Worm (Caenorhabditis elegans) whole organism, L1 larva: ENCODE data around the gene R12B2.13.

ENCODE experiments used
- C04F5.9 ChIP-seq: sonication (generic microtip); optimal IDR thresholded peaks from 2 replicates; lab custom pipeline; 2016; ENCODE audit warnings: missing genetic modification characterization, missing compliant biosample characterization
- C16A3.4 ChIP-seq: fragments of 150-350 bp; optimal IDR thresholded peaks from 2 replicates; lab custom pipeline; 2014; ENCODE audit warnings: missing biosample characterization, missing genetic modification characterization
- C34B4.2 ChIP-seq: sonication (generic microtip); optimal IDR thresholded peaks from 2 replicates; lab custom pipeline; 2017; ENCODE audit warnings: mild to moderate bottlenecking, missing genetic modification characterization, missing compliant biosample characterization
- F16B12.6 ChIP-seq: fragments of 150-350 bp; optimal IDR thresholded peaks from 2 replicates; lab custom pipeline; 2014; ENCODE audit warnings: missing biosample characterization, missing genetic modification characterization
- Y116A8C.19 ChIP-seq: sonication (generic microtip); optimal IDR thresholded peaks from 2 replicates; lab custom pipeline; 2016; ENCODE audit warnings: missing compliant biosample characterization, missing genetic modification characterization, borderline replicate concordance
- aha-1 ChIP-seq: fragments of 150-350 bp; optimal IDR thresholded peaks from 2 replicates; lab custom pipeline; 2014; ENCODE audit warnings: missing biosample characterization, missing genetic modification characterization
- aly-2 ChIP-seq: fragments of 150-350 bp; optimal IDR thresholded peaks from 2 replicates; lab custom pipeline; 2014; ENCODE audit warnings: missing biosample characterization, missing genetic modification characterization
- blmp-1 ChIP-seq: fragments of 150-350 bp; optimal IDR thresholded peaks from 2 replicates; lab custom pipeline; 2014; ENCODE audit warnings: missing biosample characterization, missing genetic modification characterization
- ceh-8 ChIP-seq: fragments of 200-800 bp; sonication (Bioruptor generic); optimal IDR thresholded peaks from 2 replicates; lab custom pipeline; 2018; ENCODE audit warnings: mild to moderate bottlenecking, missing genetic modification characterization, moderate library complexity, missing compliant biosample characterization
- ceh-90 ChIP-seq: sonication (generic microtip); optimal IDR thresholded peaks from 2 replicates; lab custom pipeline; 2016; ENCODE audit warnings: missing genetic modification characterization, missing compliant biosample characterization
- dpl-1 ChIP-seq, 3 experiments: fragments of 150-350 bp in 2 of 3; sonication (generic microtip) in 1 of 3; optimal IDR thresholded peaks; 2 replicates each; lab custom pipeline; 2014 to 2017; ENCODE audit warnings: missing biosample characterization in 3 of 3, missing genetic modification characterization in 3 of 3, missing genetic modification reagents in 3 of 3
- efl-1 ChIP-seq, 4 experiments: fragments of 150-350 bp; optimal IDR thresholded peaks in 3 of 4; peaks in 1 of 4; 1 replicate in 1 of 4; 2 replicates in 3 of 4; lab custom pipeline; 2014; ENCODE audit warnings: missing biosample characterization in 2 of 4, missing genetic modification characterization in 2 of 4, missing genetic modification reagents in 2 of 4
- efl-3 ChIP-seq: fragments of 200-800 bp; sonication (Bioruptor generic); optimal IDR thresholded peaks from 2 replicates; lab custom pipeline; 2018; ENCODE audit warnings: mild to moderate bottlenecking, missing genetic modification characterization, missing compliant biosample characterization
- egl-13 ChIP-seq: sonication (generic microtip); optimal IDR thresholded peaks from 2 replicates; lab custom pipeline; 2016; ENCODE audit warnings: missing genotype, missing genetic modification reagents, missing genetic modification characterization, missing compliant biosample characterization
- egl-27 ChIP-seq, 2 experiments: fragments of 150-350 bp in 1 of 2; sonication (generic microtip); optimal IDR thresholded peaks; 3 replicates each; lab custom pipeline; 2017 to 2018; ENCODE audit warnings: missing biosample characterization in 2 of 2, missing genetic modification characterization in 2 of 2, missing genetic modification reagents in 2 of 2
- elt-2 ChIP-seq: sonication (generic microtip); optimal IDR thresholded peaks from 2 replicates; lab custom pipeline; 2016; ENCODE audit warnings: missing genetic modification characterization, mild to moderate bottlenecking, inconsistent platforms, missing compliant biosample characterization, missing genetic modification reagents
- elt-3 ChIP-seq, 6 experiments: fragments of 150-350 bp in 1 of 6; sonication (generic microtip); optimal IDR thresholded peaks; 2 replicates each; lab custom pipeline; 2017 to 2018; ENCODE audit warnings: missing biosample characterization in 6 of 6, missing genetic modification characterization in 6 of 6, inconsistent platforms in 1 of 6
- ets-5 ChIP-seq: fragments of 200-800 bp; sonication (Bioruptor generic); IDR thresholded peaks from 2 replicates; pipeline ENCODE4 v1.3.6; 2022; ENCODE audit warnings: missing genetic modification characterization, missing compliant biosample characterization
- fkh-10 ChIP-seq: sonication (generic microtip); optimal IDR thresholded peaks from 2 replicates; lab custom pipeline; 2017; ENCODE audit warnings: missing biosample characterization, missing genetic modification reagents, missing genetic modification characterization
- hpl-2 ChIP-seq: fragments of 150-350 bp; optimal IDR thresholded peaks from 2 replicates; lab custom pipeline; 2014; ENCODE audit warnings: missing biosample characterization, missing genetic modification reagents, missing genetic modification characterization
- isw-1 ChIP-seq: fragments of 200-800 bp; sonication (Bioruptor generic); IDR thresholded peaks from 2 replicates; pipeline ENCODE4 v1.3.6; 2022; ENCODE audit warnings: missing genetic modification characterization, missing compliant biosample characterization
- jun-1 ChIP-seq: fragments of 150-350 bp; optimal IDR thresholded peaks from 2 replicates; lab custom pipeline; 2014; ENCODE audit warnings: missing biosample characterization, missing genetic modification reagents, missing genetic modification characterization
- lin-15B ChIP-seq: fragments of 150-350 bp; sonication (generic microtip); optimal IDR thresholded peaks from 3 replicates; lab custom pipeline; 2014; ENCODE audit warnings: missing biosample characterization, missing genetic modification characterization
- lin-35 ChIP-seq, 2 experiments: fragments of 150-350 bp; optimal IDR thresholded peaks; 2 replicates each; lab custom pipeline; 2014; ENCODE audit warnings: missing biosample characterization in 2 of 2, missing genetic modification characterization in 2 of 2, missing genetic modification reagents in 2 of 2
- lsy-2 ChIP-seq, 2 experiments: fragments of 150-350 bp; optimal IDR thresholded peaks; 2 replicates each; lab custom pipeline; 2014; ENCODE audit warnings: missing biosample characterization in 2 of 2, missing genetic modification characterization in 2 of 2
- mab-9 ChIP-seq: fragments of 200-800 bp; sonication (Bioruptor generic); IDR thresholded peaks from 2 replicates; pipeline ENCODE4 v1.3.6; 2022; ENCODE audit warnings: missing genetic modification reagents, missing genetic modification characterization, missing compliant biosample characterization
- mdl-1 ChIP-seq, 2 experiments: fragments of 150-350 bp; optimal IDR thresholded peaks; 2 replicates each; lab custom pipeline; 2014 to 2017; ENCODE audit warnings: missing biosample characterization in 2 of 2, missing genetic modification characterization in 2 of 2, inconsistent platforms in 1 of 2
- mef-2 ChIP-seq: fragments of 150-350 bp; optimal IDR thresholded peaks from 2 replicates; lab custom pipeline; 2014; ENCODE audit warnings: missing biosample characterization, missing genetic modification characterization
- nhr-11 ChIP-seq: fragments of 150-350 bp; optimal IDR thresholded peaks from 2 replicates; lab custom pipeline; 2014; ENCODE audit warnings: missing biosample characterization, missing genetic modification characterization
- nhr-12 ChIP-seq: sonication (generic microtip); optimal IDR thresholded peaks from 2 replicates; lab custom pipeline; 2017; ENCODE audit warnings: missing biosample characterization, missing genetic modification characterization
- nhr-20 ChIP-seq: sonication (generic microtip); optimal IDR thresholded peaks from 2 replicates; lab custom pipeline; 2016; ENCODE audit warnings: mild to moderate bottlenecking, missing genetic modification characterization, missing compliant biosample characterization
- nhr-47 ChIP-seq: sonication (generic microtip); optimal IDR thresholded peaks from 2 replicates; lab custom pipeline; 2016; ENCODE audit warnings: mild to moderate bottlenecking, missing genetic modification characterization, moderate library complexity, missing compliant biosample characterization
- nhr-71 ChIP-seq: sonication (generic microtip); optimal IDR thresholded peaks from 2 replicates; lab custom pipeline; 2016; ENCODE audit warnings: mild to moderate bottlenecking, missing genetic modification characterization, moderate library complexity, missing compliant biosample characterization
- nhr-76 ChIP-seq: sonication (generic microtip); optimal IDR thresholded peaks from 2 replicates; lab custom pipeline; 2017; ENCODE audit warnings: missing biosample characterization, missing genetic modification characterization
- nhr-84 ChIP-seq: sonication (generic microtip); optimal IDR thresholded peaks from 2 replicates; lab custom pipeline; 2017; ENCODE audit warnings: missing biosample characterization, missing genetic modification characterization
- nhr-85 ChIP-seq: sonication (generic microtip); peaks from one replicate; lab custom pipeline; 2016; ENCODE audit warnings: missing genetic modification characterization, inconsistent platforms, missing compliant biosample characterization
- nhr-90 ChIP-seq: sonication (generic microtip); optimal IDR thresholded peaks from 2 replicates; lab custom pipeline; 2016; ENCODE audit warnings: mild to moderate bottlenecking, missing genetic modification characterization, missing compliant biosample characterization; ENCODE audit not compliant: poor library complexity
- pax-3 ChIP-seq: fragments of 200-800 bp; sonication (Bioruptor generic); optimal IDR thresholded peaks from 2 replicates; lab custom pipeline; 2018; ENCODE audit warnings: mild to moderate bottlenecking, missing genetic modification characterization, moderate library complexity, missing compliant biosample characterization
- rnt-1 ChIP-seq: sonication (generic microtip); optimal IDR thresholded peaks from 2 replicates; lab custom pipeline; 2016; ENCODE audit warnings: mild to moderate bottlenecking, missing genetic modification characterization, moderate library complexity, missing compliant biosample characterization
- skn-1 ChIP-seq: fragments of 150-350 bp; optimal IDR thresholded peaks from 2 replicates; lab custom pipeline; 2014; ENCODE audit warnings: missing biosample characterization, missing genetic modification characterization
- snu-23 ChIP-seq: sonication (generic microtip); optimal IDR thresholded peaks from 2 replicates; lab custom pipeline; 2016; ENCODE audit warnings: missing genetic modification characterization, missing compliant biosample characterization
- sptf-1 ChIP-seq: fragments of 150-350 bp; optimal IDR thresholded peaks from 2 replicates; lab custom pipeline; 2014; ENCODE audit warnings: missing biosample characterization, missing genetic modification characterization
- sup-37 ChIP-seq: fragments of 200-800 bp; sonication (Bioruptor generic); optimal IDR thresholded peaks from 2 replicates; lab custom pipeline; 2018; ENCODE audit warnings: mild to moderate bottlenecking, missing genetic modification characterization, missing compliant biosample characterization
- swsn-7 ChIP-seq: sonication (generic microtip); optimal IDR thresholded peaks from 2 replicates; lab custom pipeline; 2016; ENCODE audit warnings: missing genetic modification characterization, missing compliant biosample characterization
- unc-86 ChIP-seq: sonication (generic microtip); optimal IDR thresholded peaks from 2 replicates; lab custom pipeline; 2016; ENCODE audit warnings: missing genetic modification characterization, missing compliant biosample characterization
- unc-98 ChIP-seq: fragments of 200-800 bp; sonication (Bioruptor generic); IDR thresholded peaks from 2 replicates; pipeline ENCODE4 v1.3.6; 2022; ENCODE audit warnings: missing genetic modification characterization, missing compliant biosample characterization
- vab-15 ChIP-seq: sonication (generic microtip); optimal IDR thresholded peaks from 2 replicates; lab custom pipeline; 2017; ENCODE audit warnings: missing genotype, mild to moderate bottlenecking, missing genetic modification characterization, missing compliant biosample characterization
- zip-4 ChIP-seq: fragments of 200-800 bp; sonication (Bioruptor generic); optimal IDR thresholded peaks from 2 replicates; lab custom pipeline; 2018; ENCODE audit warnings: mild to moderate bottlenecking, missing genetic modification characterization, moderate library complexity, missing compliant biosample characterization
- ztf-11 ChIP-seq, 2 experiments: sonication (generic microtip); optimal IDR thresholded peaks; 2 replicates each; lab custom pipeline; 2016 to 2017; ENCODE audit warnings: missing genetic modification characterization in 2 of 2, missing biosample characterization in 1 of 2, missing compliant biosample characterization in 1 of 2

R12B2.13 gene

DNA sequence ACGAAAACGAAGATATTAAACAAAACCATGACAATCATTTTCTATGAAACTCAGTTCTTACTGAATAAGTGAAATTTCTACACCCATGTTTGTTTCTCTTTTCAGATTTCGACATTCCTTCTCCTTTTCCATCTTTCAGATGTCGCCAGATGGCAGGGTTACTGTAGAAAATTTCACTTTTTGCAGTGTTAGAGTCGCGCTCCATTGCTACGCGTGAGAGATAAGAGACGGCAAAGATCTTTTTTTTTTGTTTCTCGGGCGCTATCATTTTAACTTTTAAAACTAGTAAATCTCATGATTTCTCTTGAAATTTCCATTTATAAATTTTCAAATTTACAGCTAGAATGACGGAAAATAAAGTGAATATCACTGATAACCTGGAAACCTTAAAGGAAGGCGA, 44.9 kb upstream of the R12B2.13 start, which contains the start of the genes mig-21 and F01F1.2:
Gene mig-21 (minus strand): TSS at position 166 of the 400 bp plus-strand sequence.
Gene F01F1.2 (plus strand): TSS at position 340 of the 400 bp plus-strand sequence.
- no peak for TF ChIP-seq fkh-10 (GFP tag; lab: Kevin White, UChicago)
- no peak for TF ChIP-seq C04F5.9
- TF ChIP-seq C16A3.4 (tag; lab: Kevin White, UChicago), result no peak
- TF ChIP-seq pax-3 (tag; lab: Kevin White, UChicago), result no peak
- no peak for TF ChIP-seq ceh-90 (tag; lab: Kevin White, UChicago)
- no peak for TF ChIP-seq elt-2
- no peak for TF ChIP-seq lin-35 (GFP tag; optimal IDR thresholded peaks at IDR 0.05; lab: Kevin White, UChicago)
- TF ChIP-seq ceh-8, result no peak
- no peak for TF ChIP-seq elt-3 (tag; optimal IDR thresholded peaks at IDR 0.05; lab: Kevin White, UChicago)
- no peak for TF ChIP-seq nhr-84 (tag; lab: Kevin White, UChicago)
- TF ChIP-seq nhr-71 (tag; lab: Kevin White, UChicago), result no peak
- TF ChIP-seq lin-15B (tag; lab: Kevin White, UChicago), result no peak
- TF ChIP-seq egl-13 (tag; lab: Kevin White, UChicago), result no peak
- peak in 1 of 2 experiments; percentile 87 for TF ChIP-seq lsy-2 (tag; optimal IDR thresholded peaks at IDR 0.05; lab: Kevin White, UChicago)
- no peak for TF ChIP-seq egl-27 (tag; optimal IDR thresholded peaks at IDR 0.05; lab: Kevin White, UChicago)
- TF ChIP-seq hpl-2 (GFP tag; lab: Kevin White, UChicago), result no peak
- no peak for TF ChIP-seq efl-3 (GFP tag; lab: Kevin White, UChicago)
- TF ChIP-seq efl-1 (optimal IDR thresholded peaks at IDR 0.05; lab: Kevin White, UChicago), result no peak
- peak in 1 of 2 experiments; percentile 82 for TF ChIP-seq efl-1 (GFP tag; optimal IDR thresholded peaks at IDR 0.05 in 1 of 2; lab: Kevin White, UChicago)
- no peak for TF ChIP-seq sup-37 (GFP tag; lab: Kevin White, UChicago)
- TF ChIP-seq mdl-1 (tag; optimal IDR thresholded peaks at IDR 0.05; lab: Kevin White, UChicago), result no peak
- no peak for TF ChIP-seq aha-1
- TF ChIP-seq skn-1 (tag; lab: Kevin White, UChicago), result no peak
- no peak for TF ChIP-seq swsn-7
- no peak for TF ChIP-seq sptf-1 (tag; lab: Kevin White, UChicago)
- no peak for TF ChIP-seq mef-2 (tag; lab: Kevin White, UChicago)
- no peak for TF ChIP-seq snu-23
- TF ChIP-seq dpl-1 (GFP tag; optimal IDR thresholded peaks at IDR 0.05; lab: Kevin White, UChicago), result peak in 1 of 3 experiments; percentile 16
- no peak for TF ChIP-seq jun-1
- TF ChIP-seq blmp-1 (tag; lab: Kevin White, UChicago), result peak; percentile 96
- TF ChIP-seq ets-5, result no peak
- no peak for TF ChIP-seq mab-9 (GFP tag; lab: Robert Waterston, UW)
- no peak for TF ChIP-seq nhr-85
- no peak for TF ChIP-seq nhr-47 (tag; lab: Kevin White, UChicago)
- TF ChIP-seq nhr-90 (tag; lab: Kevin White, UChicago), result no peak
- no peak for TF ChIP-seq aly-2 (tag; lab: Kevin White, UChicago)
- TF ChIP-seq, all 84 proteins: peak for 4

DNA sequence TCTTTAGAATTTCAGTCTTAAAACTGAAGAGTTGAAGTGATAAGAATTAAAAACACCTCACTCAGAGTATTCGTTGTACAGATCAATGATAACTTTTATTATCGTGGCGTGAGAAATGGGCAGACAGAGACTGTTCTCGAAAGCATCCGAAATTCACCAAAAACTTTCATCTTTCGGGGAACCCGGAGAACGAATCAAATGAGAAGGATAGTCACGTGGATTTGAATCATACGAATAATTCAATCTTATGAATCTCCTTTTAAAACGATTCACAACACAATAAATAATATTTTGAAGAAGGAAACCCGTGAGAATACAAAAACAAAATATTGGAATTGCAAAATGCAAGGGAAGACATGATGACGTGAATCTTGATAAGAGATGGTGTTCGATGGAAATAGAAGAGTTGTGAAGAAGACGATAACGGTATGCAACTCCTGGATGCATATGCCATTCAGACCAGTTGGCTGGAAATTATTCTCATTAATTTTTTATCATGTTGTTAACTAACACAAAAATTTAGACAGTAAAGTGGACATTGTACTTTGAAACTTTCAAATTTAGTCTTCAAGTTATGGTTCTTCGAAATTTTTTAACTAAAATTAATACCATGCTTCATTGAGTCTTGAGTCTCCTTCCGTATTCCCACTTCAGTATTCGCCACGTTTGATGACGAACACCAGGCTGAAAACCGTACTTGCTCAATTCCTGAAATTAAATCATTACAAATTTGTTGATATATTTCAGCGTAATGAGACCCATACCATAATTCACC, 43.8 kb upstream of the R12B2.13 start:
- no peak for TF ChIP-seq nhr-12 (tag; lab: Kevin White, UChicago)
- no peak for TF ChIP-seq unc-98 (GFP tag; lab: Robert Waterston, UW)
- TF ChIP-seq nhr-85, result peak; percentile 38
- peak; percentile 63 for TF ChIP-seq nhr-20 (tag; lab: Kevin White, UChicago)
- no peak for TF ChIP-seq mab-9 (GFP tag; lab: Robert Waterston, UW)
- TF ChIP-seq F16B12.6, result no peak
- TF ChIP-seq unc-86 (tag; lab: Kevin White, UChicago), result no peak
- TF ChIP-seq blmp-1 (tag; lab: Kevin White, UChicago), result peak; percentile 90
- TF ChIP-seq nhr-47 (tag; lab: Kevin White, UChicago), result no peak
- no peak for TF ChIP-seq Y116A8C.19 (tag; lab: Kevin White, UChicago)
- TF ChIP-seq isw-1 (GFP tag; lab: Robert Waterston, UW), result no peak
- no peak for TF ChIP-seq ztf-11 (tag; optimal IDR thresholded peaks at IDR 0.05; lab: Kevin White, UChicago)
- no peak for TF ChIP-seq C04F5.9
- no peak for TF ChIP-seq jun-1
- TF ChIP-seq pax-3 (tag; lab: Kevin White, UChicago), result no peak
- TF ChIP-seq nhr-11, result no peak
- no peak for TF ChIP-seq skn-1 (tag; lab: Kevin White, UChicago)
- no peak for TF ChIP-seq aha-1
- no peak for TF ChIP-seq vab-15 (tag; lab: Kevin White, UChicago)
- TF ChIP-seq nhr-84 (tag; lab: Kevin White, UChicago), result no peak
- no peak for TF ChIP-seq C34B4.2 (tag; lab: Kevin White, UChicago)
- TF ChIP-seq swsn-7, result no peak
- TF ChIP-seq zip-4, result no peak
- no peak for TF ChIP-seq rnt-1 (tag; lab: Kevin White, UChicago)
- no peak for TF ChIP-seq nhr-76
